Worm (Caenorhabditis elegans) whole organism, dauer: ENCODE measurements around the gene F36H5.18.

ENCODE experiments used
- unc-62 ChIP-seq: sonication (generic microtip); optimal IDR thresholded peaks from 2 replicates; lab custom pipeline; 2017; ENCODE audit warnings: missing biosample characterization, missing genetic modification reagents, missing genetic modification characterization

F36H5.18 gene

DNA sequence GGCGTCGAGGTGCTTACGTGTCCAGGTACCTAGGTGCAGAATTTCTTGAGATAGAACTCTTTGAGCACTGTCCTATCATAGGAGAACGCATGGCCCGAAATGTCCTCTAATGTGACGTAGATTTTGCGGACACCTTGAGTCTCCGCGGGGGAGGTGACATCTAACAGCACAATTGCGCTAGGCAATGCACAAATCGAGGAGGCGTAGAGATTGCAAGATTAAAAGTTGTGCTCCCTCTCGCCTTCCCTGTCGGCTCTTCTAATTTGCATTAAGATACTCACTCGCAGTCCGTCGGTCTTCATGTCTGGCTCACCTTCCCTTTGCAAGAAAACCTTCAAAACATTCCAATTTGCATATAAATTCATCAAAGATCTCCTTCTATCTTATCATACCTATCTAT lies at the start of gene F36H5.18:
F36H5.18 (plus strand) TSS at position 301 of the 400 bp plus-strand sequence.
- no peak for TF ChIP-seq unc-62 (GFP tag; lab: Kevin White, UChicago)

DNA sequence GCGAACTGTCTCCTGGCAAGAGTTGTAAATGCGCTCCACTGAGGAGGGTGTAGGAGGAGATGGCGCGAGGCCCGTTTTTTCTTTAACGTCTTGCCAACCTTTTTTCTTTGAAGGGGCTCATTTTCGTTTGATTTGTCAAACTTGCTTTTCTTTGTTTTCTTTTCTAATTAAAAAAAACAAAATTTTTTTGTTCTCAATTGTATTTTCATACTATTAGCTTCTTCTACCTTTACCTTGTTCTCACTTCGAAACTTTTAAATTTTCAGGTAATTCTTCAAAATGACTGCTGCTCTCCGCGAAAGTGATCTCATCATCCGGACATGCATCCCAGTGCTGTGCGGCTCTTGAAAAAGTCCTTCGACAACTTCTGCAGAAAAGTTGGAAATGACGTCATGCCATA lies 49.7 kb upstream of the F36H5.18 start, which contains the start of gene fbxa-184:
fbxa-184 (plus strand) TSS at position 301 of the 400 bp plus-strand sequence.
- no peak for TF ChIP-seq unc-62 (GFP tag; lab: Kevin White, UChicago)

DNA sequence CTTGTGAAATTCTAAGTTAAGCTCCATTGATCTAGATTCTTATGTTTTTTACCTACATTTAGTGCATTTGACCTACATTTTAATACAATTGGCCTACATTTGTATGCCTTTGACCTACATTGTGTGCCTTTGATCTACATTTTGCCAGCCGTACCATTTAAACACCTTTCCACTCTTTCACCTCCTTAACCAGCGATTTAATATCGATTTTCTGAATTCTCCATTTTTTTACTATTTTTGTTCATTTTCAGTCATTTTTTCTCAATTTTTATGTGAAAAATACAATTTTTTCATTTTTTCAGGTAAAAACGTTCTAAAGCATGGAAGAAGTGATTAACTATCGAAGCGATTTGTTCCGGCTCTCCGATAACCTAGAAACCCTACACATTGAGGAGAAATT lies 46.8 kb upstream of the F36H5.18 start, which contains the start of gene btb-7:
btb-7 (plus strand) TSS at position 301 of the 400 bp plus-strand sequence.
- TF ChIP-seq unc-62 (GFP tag; lab: Kevin White, UChicago), result no peak

DNA sequence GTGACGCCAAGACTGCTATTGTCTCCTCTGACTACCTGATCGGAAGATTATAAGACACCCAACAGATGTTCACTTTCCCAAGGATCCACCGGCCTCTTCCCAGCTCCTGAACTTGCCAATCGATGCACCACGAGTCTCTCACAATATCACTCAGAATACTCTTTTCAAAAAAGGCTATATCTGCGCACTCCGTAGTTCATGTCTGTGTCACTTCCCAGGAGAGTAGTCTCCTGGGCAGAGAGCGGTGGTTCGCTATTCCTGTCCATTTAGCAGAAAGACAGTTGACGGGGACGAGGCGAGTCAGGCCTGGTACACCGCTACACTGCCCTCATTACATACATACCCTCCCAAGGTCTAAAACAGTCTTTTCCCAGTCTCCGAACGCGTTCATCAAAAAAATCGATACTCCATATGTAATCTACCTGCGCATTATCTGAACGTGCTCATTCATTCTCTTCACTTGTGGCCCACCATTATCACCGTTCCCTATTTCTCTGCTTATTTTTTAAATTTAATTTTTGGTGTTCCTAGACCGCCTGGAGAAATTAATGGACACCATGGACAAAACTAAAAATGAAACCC lies 44.8 kb upstream of the F36H5.18 start, which contains the start of gene btb-6:
btb-6 (plus strand) TSS at position 532 of the 582 bp plus-strand sequence.
- no peak for TF ChIP-seq unc-62 (GFP tag; lab: Kevin White, UChicago)

DNA sequence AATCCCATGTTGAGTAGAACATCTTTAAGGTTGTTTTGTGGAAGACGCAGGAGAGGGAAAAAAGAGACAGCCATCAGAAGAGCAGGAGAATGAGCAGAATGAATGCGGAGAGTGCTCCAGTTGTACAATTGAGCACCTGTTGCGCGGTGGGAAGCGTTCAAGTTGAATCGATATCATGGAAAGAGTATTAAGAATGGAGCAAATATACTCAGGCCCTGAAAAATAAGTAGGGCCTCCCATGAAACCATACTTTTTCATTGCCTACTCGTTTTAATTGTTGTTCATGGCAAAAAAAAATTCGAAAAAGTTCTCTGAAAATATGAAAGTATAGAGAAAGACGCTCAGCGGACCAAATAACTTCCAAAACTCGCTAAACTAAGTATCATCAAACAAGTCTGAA lies 40.5 kb upstream of the F36H5.18 start, which contains the start of gene fbxb-48:
fbxb-48 (minus strand) TSS at position 101 of the 400 bp plus-strand sequence.
- TF ChIP-seq unc-62 (GFP tag; lab: Kevin White, UChicago), result no peak

DNA sequence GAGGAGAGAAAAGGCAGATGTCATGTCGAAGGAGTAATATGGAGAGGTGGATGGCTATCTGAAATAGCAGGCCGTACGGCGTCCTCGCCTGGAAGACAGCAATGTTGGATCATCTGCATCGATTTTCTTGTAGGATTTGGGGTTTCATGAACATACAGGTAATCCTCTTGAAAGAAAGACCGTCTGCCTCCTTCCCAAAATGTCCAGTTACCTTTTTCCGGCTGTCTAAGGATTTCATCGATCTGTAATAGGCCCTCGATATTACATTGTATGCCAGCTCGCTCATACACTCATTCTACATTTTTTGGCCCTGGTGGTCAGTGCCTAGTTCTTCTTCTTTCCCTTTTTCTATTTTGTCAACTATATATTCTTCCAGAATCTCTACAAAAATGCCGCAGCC lies 37.3 kb upstream of the F36H5.18 start, which contains the start of the genes fbxb-5 and btb-8:
fbxb-5 (minus strand) TSS at position 101 of the 400 bp plus-strand sequence.
btb-8 (plus strand) TSS at position 377 of the 400 bp plus-strand sequence.
- no peak for TF ChIP-seq unc-62 (GFP tag; lab: Kevin White, UChicago)

DNA sequence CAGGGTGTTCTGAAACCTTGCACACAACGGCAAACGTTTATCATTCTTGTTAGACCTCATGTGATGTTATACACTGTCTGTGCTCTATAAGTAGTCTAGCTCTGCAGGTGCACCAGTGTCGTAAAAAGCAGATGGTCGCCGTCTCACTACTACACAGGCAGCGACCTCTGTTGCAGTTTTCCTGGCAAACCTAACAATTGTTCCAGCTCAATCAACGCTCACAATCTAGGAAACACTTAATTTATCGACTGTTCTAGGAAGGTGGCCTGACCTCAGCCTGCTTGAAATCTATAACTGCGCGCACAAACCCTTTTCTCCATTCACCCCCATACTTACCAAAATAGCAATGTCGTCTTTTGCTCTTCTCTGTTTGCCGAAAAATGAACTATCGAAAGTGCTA lies 35.4 kb upstream of the F36H5.18 start, which contains the start of gene fbxb-11:
fbxb-11 (plus strand) TSS at position 301 of the 400 bp plus-strand sequence.
- TF ChIP-seq unc-62 (GFP tag; lab: Kevin White, UChicago), result no peak

DNA sequence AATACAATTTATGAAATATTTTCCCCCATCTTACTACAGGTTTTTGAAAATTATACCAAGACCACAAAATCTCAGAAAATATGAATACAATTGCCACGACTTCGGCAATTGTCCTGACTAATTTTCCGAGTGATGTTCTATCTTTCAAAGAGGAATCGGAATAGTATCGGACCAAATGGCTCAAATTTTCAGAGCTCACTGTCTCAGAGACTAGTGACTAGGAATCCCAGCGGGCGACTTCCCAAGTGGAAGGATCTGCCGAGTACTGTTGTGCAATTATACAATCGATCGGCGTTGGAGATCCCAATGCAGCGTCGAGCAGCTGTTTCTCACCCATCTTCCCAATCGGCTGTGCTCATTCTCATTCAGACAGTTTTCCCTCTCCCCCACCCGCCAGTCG lies 34.0 kb upstream of the F36H5.18 start, which contains the start of gene F45C12.17:
F45C12.17 (plus strand) TSS at position 377 of the 400 bp plus-strand sequence.
- TF ChIP-seq unc-62 (GFP tag; lab: Kevin White, UChicago), result no peak

DNA sequence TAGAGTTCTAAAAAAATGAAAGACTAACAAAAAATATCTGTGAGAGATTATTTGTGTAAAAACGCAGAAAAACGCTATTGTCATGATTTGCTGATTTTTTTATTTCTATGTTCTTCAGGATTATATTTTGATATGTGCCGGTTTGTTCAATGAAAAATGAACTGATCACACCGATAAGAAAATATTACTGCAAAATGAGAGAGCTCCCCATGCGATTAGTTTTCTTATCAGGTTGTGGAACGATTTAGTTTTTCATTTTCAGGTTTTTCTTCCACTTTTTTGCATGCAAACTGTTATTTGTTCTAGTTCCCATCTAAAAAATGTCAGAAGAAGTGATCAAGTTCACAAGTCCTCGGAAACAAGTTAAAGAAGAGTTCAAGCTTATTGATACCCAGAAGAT lies 31.4 kb upstream of the F36H5.18 start, which contains the start of gene btb-9:
btb-9 (plus strand) TSS at position 254 of the 400 bp plus-strand sequence.
- no peak for TF ChIP-seq unc-62 (GFP tag; lab: Kevin White, UChicago)

DNA sequence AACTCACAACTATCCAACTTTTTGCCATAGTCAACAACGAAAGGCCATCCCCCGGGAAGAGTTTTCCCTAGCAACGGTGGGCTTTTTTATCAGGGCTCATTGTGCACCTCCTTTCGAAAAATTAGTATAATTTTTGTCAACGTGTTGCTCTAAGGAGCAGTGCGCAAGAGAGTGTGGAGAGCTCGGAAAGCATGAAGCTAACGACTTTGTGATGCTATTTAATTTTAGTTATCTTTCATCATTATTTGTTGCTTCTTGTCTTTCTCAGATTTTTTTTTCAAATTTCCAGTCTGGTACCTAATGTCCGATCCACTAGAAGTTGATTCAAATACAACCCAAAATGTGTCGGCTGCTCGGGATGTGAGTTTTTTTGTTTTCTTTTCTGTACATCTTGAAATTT lies 29.6 kb upstream of the F36H5.18 start, which contains the start of gene ceh-81:
ceh-81 (plus strand) TSS at position 301 of the 400 bp plus-strand sequence.
- no peak for TF ChIP-seq unc-62 (GFP tag; lab: Kevin White, UChicago)

DNA sequence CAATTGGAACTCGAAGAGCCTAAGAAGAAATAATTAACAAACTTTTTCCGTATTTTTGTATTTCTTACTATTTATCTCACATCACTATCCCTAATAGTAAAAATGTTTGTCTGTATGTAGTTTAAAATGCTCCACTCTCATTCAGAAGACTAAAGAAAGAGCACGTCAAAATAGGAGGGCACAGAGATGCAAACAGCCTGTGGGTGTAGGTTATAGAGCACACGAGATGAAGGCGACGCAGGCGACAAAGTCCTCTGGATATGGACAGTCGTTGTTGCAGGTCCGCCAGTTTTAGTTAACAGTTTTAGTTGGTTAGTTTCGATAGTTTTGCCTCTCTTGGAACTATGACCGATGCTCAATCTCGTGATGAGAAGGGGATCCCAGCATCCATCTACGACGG lies 27.8 kb upstream of the F36H5.18 start, which contains the start of gene ceh-82:
ceh-82 (plus strand) TSS at position 301 of the 400 bp plus-strand sequence.
- TF ChIP-seq unc-62 (GFP tag; lab: Kevin White, UChicago), result no peak

DNA sequence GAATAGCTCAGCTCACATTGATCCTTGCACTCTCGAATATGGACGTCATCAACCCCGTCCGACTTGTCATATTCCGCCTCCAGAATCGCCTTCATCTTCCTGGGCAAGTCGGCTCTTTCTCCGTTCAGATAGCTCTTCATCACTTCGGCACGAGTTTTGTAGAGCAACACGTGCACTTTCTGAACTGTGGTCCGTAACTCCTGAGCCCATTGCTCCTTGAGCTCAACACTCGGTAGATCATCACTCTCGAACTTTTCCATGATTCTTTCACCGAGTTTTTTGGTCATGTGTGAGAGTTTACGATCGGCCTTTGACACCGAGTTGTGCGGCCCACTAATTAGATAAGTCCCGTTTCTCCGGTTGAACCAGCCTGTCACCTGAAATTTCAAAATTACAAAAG lies 24.6 kb upstream of the F36H5.18 start:
- TF ChIP-seq unc-62 (GFP tag; lab: Kevin White, UChicago), result no peak

DNA sequence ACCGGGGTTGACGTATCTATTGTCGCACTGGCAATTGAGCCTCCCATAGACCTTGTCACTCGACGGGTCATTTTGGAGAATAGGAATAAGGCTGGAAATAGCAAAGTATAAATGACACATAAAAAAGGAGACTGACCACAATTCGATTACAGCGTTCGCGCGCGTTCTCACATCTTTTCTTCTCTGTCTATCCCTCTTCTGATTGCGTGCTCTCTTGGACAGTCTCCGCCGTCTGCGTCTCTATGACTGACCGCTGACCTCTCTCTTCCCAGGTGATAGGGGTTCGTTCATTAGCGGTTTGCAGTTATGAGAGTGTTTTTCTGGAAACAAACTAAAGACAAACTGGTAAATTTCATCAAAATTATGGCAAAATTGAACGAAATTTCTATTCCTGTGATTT lies 23.3 kb upstream of the F36H5.18 start, which contains the start of gene ceh-83:
ceh-83 (minus strand) TSS at position 181 of the 400 bp plus-strand sequence.
- no peak for TF ChIP-seq unc-62 (GFP tag; lab: Kevin White, UChicago)

DNA sequence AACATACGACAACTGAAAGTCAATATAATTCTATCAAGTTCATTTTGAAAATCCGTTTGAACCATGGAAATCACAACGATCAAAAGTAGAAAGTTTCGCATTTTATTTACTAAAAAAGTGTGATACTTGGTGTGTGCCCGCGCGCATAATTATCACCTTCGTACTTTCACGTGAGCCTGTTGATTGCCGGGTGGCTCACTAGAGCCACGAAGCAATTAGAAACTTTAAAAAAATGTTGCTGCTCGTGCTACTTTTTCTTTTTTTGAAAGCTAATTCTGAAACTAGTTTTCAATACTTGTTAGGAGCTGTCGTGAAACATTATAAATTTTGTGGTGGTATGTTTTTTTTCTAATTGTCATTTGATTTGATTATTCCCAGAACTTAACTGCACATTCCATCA lies 20.9 kb upstream of the F36H5.18 start, which contains the start of the genes irld-9 and irld-33:
irld-9 (minus strand) TSS at position 101 of the 400 bp plus-strand sequence.
irld-33 (plus strand) TSS at position 209 of the 400 bp plus-strand sequence.
- TF ChIP-seq unc-62 (GFP tag; lab: Kevin White, UChicago), result no peak

DNA sequence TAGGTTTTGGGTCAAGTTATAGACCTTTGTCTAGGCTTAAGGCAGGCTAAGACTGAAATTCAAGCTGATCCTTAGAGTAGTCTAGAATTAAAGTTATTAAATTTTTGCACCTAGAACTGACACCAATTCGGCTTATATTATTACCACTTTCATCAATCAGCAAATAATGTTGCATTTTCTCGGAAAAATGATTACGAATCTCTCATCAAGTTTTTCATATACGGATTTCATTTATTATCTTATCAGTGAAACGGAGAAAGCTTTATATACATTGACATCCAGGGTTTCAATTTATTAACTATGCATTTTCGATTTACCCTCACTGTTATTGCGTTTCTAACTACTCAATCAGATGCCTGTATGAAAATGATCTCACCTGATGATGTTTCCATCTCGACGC lies 18.5 kb upstream of the F36H5.18 start, which contains the start of gene K07G6.1:
K07G6.1 (plus strand) TSS at position 301 of the 400 bp plus-strand sequence.
- no peak for TF ChIP-seq unc-62 (GFP tag; lab: Kevin White, UChicago)

DNA sequence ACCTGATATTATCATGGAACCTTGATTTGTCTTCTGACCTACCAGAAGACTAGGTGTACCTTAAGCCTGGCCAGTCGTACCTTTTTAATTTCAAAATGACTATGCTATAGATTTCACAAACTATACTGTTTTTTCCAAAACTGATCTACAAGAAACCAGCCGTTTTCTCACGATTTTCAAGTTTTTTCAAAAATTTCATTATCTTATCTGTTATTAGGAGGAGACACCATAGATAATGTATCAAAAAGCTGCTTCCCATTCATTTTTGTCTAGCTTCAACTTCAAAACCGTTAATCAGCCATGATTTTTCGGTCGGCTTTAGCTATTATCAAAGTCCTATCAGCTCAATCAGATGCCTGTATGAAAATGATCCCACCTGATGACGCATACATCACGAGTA lies 17.2 kb upstream of the F36H5.18 start, which contains the start of gene F36H5.12:
F36H5.12 (plus strand) TSS at position 301 of the 400 bp plus-strand sequence.
- no peak for TF ChIP-seq unc-62 (GFP tag; lab: Kevin White, UChicago)
